Worm (Caenorhabditis elegans) whole organism, L3 larva: ENCODE measurements around the gene fbxa-104.

ENCODE experiments used
- ceh-16 ChIP-seq: sonication (generic microtip); optimal IDR thresholded peaks from 2 replicates; lab custom pipeline; 2017; ENCODE audit warnings: missing biosample characterization, missing genetic modification characterization
- ceh-28 ChIP-seq: fragments of 150-350 bp; optimal IDR thresholded peaks from 2 replicates; lab custom pipeline; 2014; ENCODE audit warnings: missing biosample characterization, missing genetic modification reagents, missing genetic modification characterization
- ceh-82 ChIP-seq: fragments of 150-350 bp; optimal IDR thresholded peaks from 2 replicates; lab custom pipeline; 2014; ENCODE audit warnings: missing biosample characterization, missing genetic modification characterization
- elt-1 ChIP-seq: fragments of 150-350 bp; optimal IDR thresholded peaks from 2 replicates; lab custom pipeline; 2014; ENCODE audit warnings: missing biosample characterization, missing genetic modification characterization
- eor-1 ChIP-seq, 2 experiments: fragments of 150-350 bp; optimal IDR thresholded peaks; 2 replicates each; lab custom pipeline; 2014 to 2018; ENCODE audit warnings: missing biosample characterization in 2 of 2, missing genetic modification characterization in 2 of 2
- fos-1 ChIP-seq: fragments of 150-350 bp; optimal IDR thresholded peaks from 2 replicates; lab custom pipeline; 2014; ENCODE audit warnings: missing biosample characterization, missing genetic modification characterization
- lin-39 ChIP-seq: fragments of 150-350 bp; optimal IDR thresholded peaks from 2 replicates; lab custom pipeline; 2018; ENCODE audit warnings: missing biosample characterization, missing genetic modification reagents, missing genetic modification characterization
- lsy-12 ChIP-seq: sonication (generic microtip); optimal IDR thresholded peaks from 2 replicates; lab custom pipeline; 2016; ENCODE audit warnings: mild to moderate bottlenecking, missing genetic modification characterization, missing compliant biosample characterization
- nhr-23 ChIP-seq: fragments of 150-350 bp; optimal IDR thresholded peaks from 2 replicates; lab custom pipeline; 2014; ENCODE audit warnings: missing biosample characterization, missing genetic modification reagents, missing genetic modification characterization
- nhr-43 ChIP-seq: sonication (generic microtip); optimal IDR thresholded peaks from 2 replicates; lab custom pipeline; 2016; ENCODE audit warnings: mild to moderate bottlenecking, missing genetic modification characterization, missing compliant biosample characterization; ENCODE audit not compliant: poor library complexity, severe bottlenecking
- nhr-77 ChIP-seq: fragments of 150-350 bp; optimal IDR thresholded peaks from 2 replicates; lab custom pipeline; 2014; ENCODE audit warnings: missing biosample characterization, missing genetic modification characterization
- pha-4 ChIP-seq: fragments of 150-350 bp; optimal IDR thresholded peaks from 2 replicates; lab custom pipeline; 2014; ENCODE audit warnings: missing biosample characterization, missing genetic modification reagents, missing genetic modification characterization
- unc-39 ChIP-seq: sonication (generic microtip); optimal IDR thresholded peaks from 4 replicates; lab custom pipeline; 2017; ENCODE audit warnings: missing biosample characterization, missing genetic modification characterization
- unc-62 ChIP-seq: fragments of 150-350 bp; sonication (generic microtip); optimal IDR thresholded peaks from 4 replicates; lab custom pipeline; 2014; ENCODE audit warnings: missing biosample characterization, missing genetic modification reagents, missing genetic modification characterization
- ztf-11 ChIP-seq: fragments of 150-350 bp; optimal IDR thresholded peaks from 2 replicates; lab custom pipeline; 2014; ENCODE audit warnings: missing biosample characterization, missing genetic modification characterization
- ztf-4 ChIP-seq: fragments of 150-350 bp; optimal IDR thresholded peaks from 2 replicates; lab custom pipeline; 2014; ENCODE audit warnings: missing biosample characterization, missing genetic modification characterization

The fbxa-104 gene

ce11 chrV:15376223-15376622 lies 47.3 kb downstream of the fbxa-104 start, which contains the start of gene srh-52:
Gene srh-52 (minus strand): TSS chrV:15376323.
- TF ChIP-seq eor-1 (tag; optimal IDR thresholded peaks at IDR 0.05; lab: Kevin White, UChicago): no peak
- no peak for TF ChIP-seq ceh-82 (tag; lab: Kevin White, UChicago)
- TF ChIP-seq ceh-28 (tag; lab: Kevin White, UChicago): no peak
- no peak for TF ChIP-seq unc-62
- TF ChIP-seq nhr-23 (tag; lab: Kevin White, UChicago): no peak
- TF ChIP-seq nhr-43 (tag; lab: Kevin White, UChicago): no peak
- no peak for TF ChIP-seq ztf-11 (tag; lab: Kevin White, UChicago)
- TF ChIP-seq lsy-12 (tag; lab: Kevin White, UChicago): no peak
- no peak for TF ChIP-seq elt-1 (tag; lab: Kevin White, UChicago)
- TF ChIP-seq ztf-4 (tag; lab: Kevin White, UChicago): no peak
- no peak for TF ChIP-seq lin-39 (tag; lab: Kevin White, UChicago)
- no peak for TF ChIP-seq fos-1 (tag; lab: Kevin White, UChicago)
- TF ChIP-seq unc-39 (tag; lab: Kevin White, UChicago): no peak
- no peak for TF ChIP-seq ceh-16
- no peak for TF ChIP-seq pha-4 (tag; lab: Kevin White, UChicago)
- TF ChIP-seq nhr-77 (tag; lab: Kevin White, UChicago): no peak
